Fruit fly (Drosophila melanogaster) whole organism, wandering third instar larva: ENCODE results near the gene CG31954.

ENCODE experiments used
- Abd-B ChIP-seq: fragments of >200 bp; optimal IDR thresholded peaks from 2 replicates; lab custom pipeline; 2017; ENCODE audit warnings: missing biosample characterization, missing genetic modification characterization
- CG9705 ChIP-seq: fragments of 200-800 bp; sonication (Bioruptor generic); optimal IDR thresholded peaks from 2 replicates; lab custom pipeline; 2018; ENCODE audit warnings: missing biosample characterization, mild to moderate bottlenecking, missing genetic modification characterization
- CrebA ChIP-seq: fragments of 200-800 bp; sonication (Bioruptor generic); optimal IDR thresholded peaks from 2 replicates; lab custom pipeline; 2016; ENCODE audit warnings: missing biosample characterization, mild to moderate bottlenecking, missing genetic modification characterization, borderline replicate concordance
- Dfd ChIP-seq: fragments of >200 bp; optimal IDR thresholded peaks from 2 replicates; lab custom pipeline; 2017; ENCODE audit warnings: missing biosample characterization, missing genetic modification characterization
- GATAd ChIP-seq: sonication (Bioruptor generic); optimal IDR thresholded peaks from 2 replicates; lab custom pipeline; 2016; ENCODE audit warnings: missing biosample characterization, missing genetic modification characterization
- OdsH ChIP-seq: fragments of 200-800 bp; sonication (Bioruptor generic); optimal IDR thresholded peaks from 2 replicates; lab custom pipeline; 2016; ENCODE audit warnings: missing biosample characterization, mild to moderate bottlenecking, missing genetic modification characterization
- Rel ChIP-seq, 2 experiments: fragments of 200-800 bp; sonication (Bioruptor generic) in 1 of 2; optimal IDR thresholded peaks; 2 replicates in 1 of 2; 3 replicates in 1 of 2; lab custom pipeline; 2016 to 2019; ENCODE audit warnings: mild to moderate bottlenecking in 2 of 2, missing biosample characterization in 2 of 2, missing genetic modification characterization in 2 of 2, moderate library complexity in 1 of 2
- brk ChIP-seq: fragments of 200-800 bp; sonication (Bioruptor generic); optimal IDR thresholded peaks from 2 replicates; lab custom pipeline; 2016; ENCODE audit warnings: missing biosample characterization, mild to moderate bottlenecking, missing genetic modification characterization
- pan ChIP-seq: fragments of >200 bp; optimal IDR thresholded peaks from 2 replicates; lab custom pipeline; 2017

DNA sequence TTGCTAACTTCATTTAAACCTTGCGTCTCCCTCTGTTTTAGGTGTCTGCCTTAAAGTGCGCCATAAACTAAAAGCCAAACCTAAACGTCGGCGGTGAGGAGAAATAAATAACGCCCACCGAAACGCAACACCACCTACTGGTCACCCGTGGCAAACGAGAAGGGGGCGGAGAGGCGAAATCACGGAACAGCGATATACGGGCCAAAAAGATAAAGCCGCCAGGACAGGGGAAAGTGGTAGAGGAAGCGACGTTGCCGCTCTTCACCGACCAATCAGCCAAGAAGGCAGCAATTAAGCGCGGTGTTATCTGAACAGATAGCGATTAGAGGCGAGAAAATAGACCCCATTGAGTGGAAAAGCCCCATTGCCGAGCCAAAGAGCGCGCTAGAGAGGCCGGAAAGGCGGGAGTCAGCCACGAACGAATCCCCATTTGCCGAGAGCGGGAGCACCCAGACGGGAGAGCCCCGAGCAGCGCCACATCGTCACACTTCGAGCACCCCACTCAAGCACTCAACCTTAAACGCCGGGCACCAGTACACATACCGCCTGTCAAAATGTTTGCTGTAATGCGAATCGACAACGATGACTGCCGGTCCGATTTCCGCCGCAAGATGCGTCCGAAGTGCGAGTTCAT is 35.2 kb upstream of the CG31954 start:
- TF ChIP-seq pan (no peak), OdsH (GFP tag; lab: Kevin White, UChicago) (no peak), CG9705 (GFP tag; lab: Kevin White, UChicago) (no peak), Dfd (GFP tag; lab: Kevin White, UChicago) (no peak), Rel (GFP tag; optimal IDR thresholded peaks at IDR 0.05; lab: Kevin White, UChicago) (no peak), Rel (tag; optimal IDR thresholded peaks at IDR 0.05; lab: Kevin White, UChicago) (no peak), brk (GFP tag; lab: Kevin White, UChicago) (no peak), Abd-B (GFP tag; lab: Kevin White, UChicago) (no peak), GATAd (GFP tag; lab: Kevin White, UChicago) (no peak), CrebA (GFP tag; lab: Kevin White, UChicago) (no peak)
